Worm (Caenorhabditis elegans) whole organism, mixed stage, embryonic: ENCODE measurements around the gene T20D3.5.
A peak's percentile ranks its signal among the peaks of the same experiment; 100 is the strongest.

Experiments used
- bed-3 ChIP-seq: fragments of 200-800 bp; sonication (Bioruptor generic); optimal IDR thresholded peaks from 3 replicates; lab custom pipeline; 2018; ENCODE audit warnings: mild to moderate bottlenecking, missing genetic modification characterization, moderate library complexity, missing compliant biosample characterization
- blmp-1 ChIP-seq: fragments of 150-350 bp; optimal IDR thresholded peaks from 2 replicates; lab custom pipeline; 2014; ENCODE audit warnings: missing biosample characterization, missing genetic modification characterization
- ceh-43 ChIP-seq: fragments of 200-800 bp; sonication (Bioruptor generic); optimal IDR thresholded peaks from 2 replicates; lab custom pipeline; 2018; ENCODE audit warnings: mild to moderate bottlenecking, missing genetic modification characterization, moderate library complexity, missing compliant biosample characterization
- ces-1 ChIP-seq: fragments of 150-350 bp; optimal IDR thresholded peaks from 2 replicates; lab custom pipeline; 2014; ENCODE audit warnings: missing biosample characterization, missing genetic modification reagents, missing genetic modification characterization
- drap-1 ChIP-seq: fragments of 200-800 bp; sonication (Bioruptor generic); optimal IDR thresholded peaks from 3 replicates; lab custom pipeline; 2018; ENCODE audit warnings: mild to moderate bottlenecking, missing genetic modification characterization, missing compliant biosample characterization
- elt-1 ChIP-seq: sonication (generic microtip); optimal IDR thresholded peaks from 2 replicates; lab custom pipeline; 2017; ENCODE audit warnings: missing genetic modification characterization, mild to moderate bottlenecking, missing compliant biosample characterization, antibody characterized with exemption, moderate library complexity, borderline replicate concordance; ENCODE audit not compliant: insufficient read depth
- elt-3 ChIP-seq: fragments of 150-350 bp; optimal IDR thresholded peaks from 2 replicates; lab custom pipeline; 2014; ENCODE audit warnings: missing biosample characterization, missing genetic modification characterization
- flh-1 ChIP-seq: fragments of 200-800 bp; sonication (Bioruptor generic); optimal IDR thresholded peaks from 2 replicates; lab custom pipeline; 2018; ENCODE audit warnings: mild to moderate bottlenecking, missing genetic modification characterization, moderate library complexity, missing compliant biosample characterization
- ham-2 ChIP-seq: fragments of 200-800 bp; sonication (Bioruptor generic); optimal IDR thresholded peaks from 2 replicates; lab custom pipeline; 2018; ENCODE audit warnings: mild to moderate bottlenecking, missing genetic modification characterization, missing compliant biosample characterization
- hlh-1 ChIP-seq: fragments of 150-350 bp; optimal IDR thresholded peaks from 2 replicates; lab custom pipeline; 2014; ENCODE audit warnings: missing biosample characterization, missing genetic modification reagents, missing genetic modification characterization
- lin-13 ChIP-seq: fragments of 150-350 bp; optimal IDR thresholded peaks from 2 replicates; lab custom pipeline; 2014; ENCODE audit warnings: missing biosample characterization, missing genetic modification characterization
- lin-32 ChIP-seq: fragments of 200-800 bp; sonication (Bioruptor generic); optimal IDR thresholded peaks from 2 replicates; lab custom pipeline; 2018; ENCODE audit warnings: mild to moderate bottlenecking, missing genetic modification characterization, missing compliant biosample characterization
- lsy-2 ChIP-seq: fragments of 150-350 bp; optimal IDR thresholded peaks from 2 replicates; lab custom pipeline; 2014; ENCODE audit warnings: missing biosample characterization, missing genetic modification characterization
- mab-5 ChIP-seq: fragments of 150-350 bp; optimal IDR thresholded peaks from 2 replicates; lab custom pipeline; 2014; ENCODE audit warnings: missing biosample characterization, missing genetic modification characterization
- mep-1 ChIP-seq: fragments of 150-350 bp; optimal IDR thresholded peaks from 2 replicates; lab custom pipeline; 2017; ENCODE audit warnings: missing biosample characterization, missing genetic modification reagents, missing genetic modification characterization, inconsistent platforms
- mls-2 ChIP-seq: sonication (generic microtip); optimal IDR thresholded peaks from 2 replicates; lab custom pipeline; 2016; ENCODE audit warnings: mild to moderate bottlenecking, missing genetic modification characterization, moderate library complexity, missing compliant biosample characterization
- nhr-12 ChIP-seq: fragments of 150-350 bp; optimal IDR thresholded peaks from 2 replicates; lab custom pipeline; 2014; ENCODE audit warnings: missing biosample characterization, missing genetic modification characterization
- nhr-2 ChIP-seq: fragments of 150-350 bp; optimal IDR thresholded peaks from 2 replicates; lab custom pipeline; 2014; ENCODE audit warnings: missing biosample characterization, missing genetic modification characterization
- nhr-237 ChIP-seq: fragments of 150-350 bp; optimal IDR thresholded peaks from 2 replicates; lab custom pipeline; 2014; ENCODE audit warnings: missing biosample characterization, missing genetic modification characterization
- nhr-28 ChIP-seq: fragments of 150-350 bp; optimal IDR thresholded peaks from 2 replicates; lab custom pipeline; 2014; ENCODE audit warnings: missing biosample characterization, missing genetic modification characterization
- nhr-76 ChIP-seq: sonication (generic microtip); optimal IDR thresholded peaks from 2 replicates; lab custom pipeline; 2017; ENCODE audit warnings: missing biosample characterization, missing genetic modification characterization
- pha-4 ChIP-seq: fragments of 150-350 bp; optimal IDR thresholded peaks from 2 replicates; lab custom pipeline; 2018; ENCODE audit warnings: missing biosample characterization, missing genetic modification reagents, missing genetic modification characterization
- sem-2 ChIP-seq: fragments of 200-800 bp; sonication (Bioruptor generic); optimal IDR thresholded peaks from 2 replicates; lab custom pipeline; 2018; ENCODE audit warnings: mild to moderate bottlenecking, missing genetic modification characterization, missing compliant biosample characterization
- snpc-4 ChIP-seq: fragments of 150-350 bp; optimal IDR thresholded peaks from 2 replicates; lab custom pipeline; 2014; ENCODE audit warnings: missing biosample characterization, missing genetic modification characterization
- sptf-1 ChIP-seq: sonication (generic microtip); optimal IDR thresholded peaks from 2 replicates; lab custom pipeline; 2017; ENCODE audit warnings: mild to moderate bottlenecking, missing genetic modification characterization, moderate library complexity, missing compliant biosample characterization
- tbx-8 ChIP-seq: fragments of 200-800 bp; sonication (Bioruptor generic); optimal IDR thresholded peaks from 2 replicates; lab custom pipeline; 2018; ENCODE audit warnings: mild to moderate bottlenecking, missing genetic modification characterization, moderate library complexity, missing compliant biosample characterization
- unc-120 ChIP-seq: sonication (generic microtip); optimal IDR thresholded peaks from 2 replicates; lab custom pipeline; 2017; ENCODE audit warnings: missing genetic modification characterization, missing compliant biosample characterization; ENCODE audit not compliant: poor library complexity, severe bottlenecking
- unc-39 ChIP-seq: fragments of 150-350 bp; optimal IDR thresholded peaks from 2 replicates; lab custom pipeline; 2014; ENCODE audit warnings: missing biosample characterization, missing genetic modification characterization
- unc-62 ChIP-seq: fragments of 150-350 bp; optimal IDR thresholded peaks from 2 replicates; lab custom pipeline; 2014; ENCODE audit warnings: missing biosample characterization, missing genetic modification reagents, missing genetic modification characterization
- zip-8 ChIP-seq: fragments of 150-350 bp; optimal IDR thresholded peaks from 2 replicates; lab custom pipeline; 2014; ENCODE audit warnings: missing biosample characterization, missing genetic modification characterization
- ztf-11 ChIP-seq: fragments of 150-350 bp; optimal IDR thresholded peaks from 2 replicates; lab custom pipeline; 2014; ENCODE audit warnings: missing biosample characterization, missing genetic modification characterization

The T20D3.5 gene

ce11 chrIV:9335552-9336251 is 1.1 kb upstream of the T20D3.5 start, which contains the start of the genes coa-4 and T20D3.14:
Gene coa-4 (minus strand): TSS chrIV:9335602.
Gene T20D3.14 (minus strand): TSS chrIV:9335909.
- no peak for TF ChIP-seq lin-13 (tag; lab: Kevin White, UChicago)
- no peak for TF ChIP-seq sem-2 (GFP tag; lab: Kevin White, UChicago)
- no peak for TF ChIP-seq nhr-76
- TF ChIP-seq elt-3 = no peak
- no peak for TF ChIP-seq unc-39 (tag; lab: Kevin White, UChicago)
- no peak for TF ChIP-seq lin-32 (GFP tag; lab: Kevin White, UChicago)
- TF ChIP-seq zip-8 (tag; lab: Kevin White, UChicago) = no peak
- TF ChIP-seq flh-1 (GFP tag; lab: Kevin White, UChicago) = no peak
- TF ChIP-seq lsy-2 (tag; lab: Kevin White, UChicago) = no peak
- TF ChIP-seq drap-1 = no peak
- no peak for TF ChIP-seq hlh-1 (tag; lab: Kevin White, UChicago)
- no peak for TF ChIP-seq tbx-8 (GFP tag; lab: Kevin White, UChicago)
- no peak for TF ChIP-seq snpc-4 (tag; lab: Kevin White, UChicago)
- TF ChIP-seq nhr-28 (tag; lab: Kevin White, UChicago) = no peak

- TF ChIP-seq hlh-1 (tag; lab: Kevin White, UChicago) (no peak), elt-1 (no peak), sptf-1 (tag; lab: Kevin White, UChicago) (no peak), ztf-11 (tag; lab: Kevin White, UChicago) (no peak), nhr-2 (tag; lab: Kevin White, UChicago) (no peak), ceh-43 (GFP tag; lab: Kevin White, UChicago) (no peak), bed-3 (no peak), lsy-2 (tag; lab: Kevin White, UChicago) (no peak), mab-5 (tag; lab: Kevin White, UChicago) (no peak), tbx-8 (GFP tag; lab: Kevin White, UChicago) (no peak), pha-4 (tag; lab: Kevin White, UChicago) (no peak), mls-2 (tag; lab: Kevin White, UChicago) (no peak)
- TF ChIP-seq, all 35 proteins: peak for 0
Measured at ce11 chrIV:9339205-9339604, 2.4 kb downstream of the T20D3.5 start, which contains the start of gene T20D3.6. Gene T20D3.6 (minus strand): TSS chrIV:9339305.

- TF ChIP-seq ces-1 (peak; percentile 5), ceh-43 (GFP tag; lab: Kevin White, UChicago) (no peak), mab-5 (tag; lab: Kevin White, UChicago) (no peak), unc-120 (no peak), ham-2 (GFP tag; lab: Kevin White, UChicago) (no peak), drap-1 (no peak), bed-3 (no peak), lin-13 (tag; lab: Kevin White, UChicago) (no peak), nhr-28 (tag; lab: Kevin White, UChicago) (no peak), mep-1 (tag; lab: Kevin White, UChicago) (peak; percentile 7)
- TF ChIP-seq, all 35 proteins: peak for 2
Measured at ce11 chrIV:9341591-9341990, 4.8 kb downstream of the T20D3.5 start, which contains the start of gene vps-26. Gene vps-26 (minus strand): TSS chrIV:9341790.

ce11 chrIV:9343102-9343599 is 6.3 kb downstream of the T20D3.5 start, which contains the start of gene pigc-1:
Gene pigc-1 (minus strand): TSS chrIV:9343152.
- TF ChIP-seq snpc-4 (tag; lab: Kevin White, UChicago) = no peak
- TF ChIP-seq flh-1 (GFP tag; lab: Kevin White, UChicago) = no peak
- TF ChIP-seq ztf-11 (tag; lab: Kevin White, UChicago) = no peak
- TF ChIP-seq nhr-12 = no peak
- TF ChIP-seq, all 35 proteins: peak for 0

- TF ChIP-seq blmp-1 (tag; lab: Kevin White, UChicago) = no peak
- no peak for TF ChIP-seq unc-62
- no peak for TF ChIP-seq mep-1 (tag; lab: Kevin White, UChicago)
- TF ChIP-seq ztf-11 (tag; lab: Kevin White, UChicago) = no peak
- TF ChIP-seq lin-32 (GFP tag; lab: Kevin White, UChicago) = no peak
- no peak for TF ChIP-seq elt-3
- no peak for TF ChIP-seq mab-5 (tag; lab: Kevin White, UChicago)
- no peak for TF ChIP-seq sem-2 (GFP tag; lab: Kevin White, UChicago)
- TF ChIP-seq nhr-237 (tag; lab: Kevin White, UChicago) = no peak
- no peak for TF ChIP-seq snpc-4 (tag; lab: Kevin White, UChicago)
- TF ChIP-seq mls-2 (tag; lab: Kevin White, UChicago) = no peak
- no peak for TF ChIP-seq hlh-1 (tag; lab: Kevin White, UChicago)
- no peak for TF ChIP-seq nhr-28 (tag; lab: Kevin White, UChicago)
- no peak for TF ChIP-seq ceh-43 (GFP tag; lab: Kevin White, UChicago)
- TF ChIP-seq nhr-76 = no peak
Measured at ce11 chrIV:9353728-9354127, 16.9 kb downstream of the T20D3.5 start.
